Worm (Caenorhabditis elegans) whole organism, L4 larva: ENCODE data around the gene R08C7.8.

ENCODE experiments used
- D1046.2 ChIP-seq: fragments of 200-800 bp; sonication (Bioruptor generic); IDR thresholded peaks from 2 replicates; pipeline ENCODE4 v1.3.6; 2022; ENCODE audit warnings: missing genetic modification characterization, missing compliant biosample characterization
- F44E2.7 ChIP-seq: fragments of 200-800 bp; sonication (Bioruptor generic); IDR thresholded peaks from 2 replicates; pipeline ENCODE4 v2.1.2; 2022; ENCODE audit warnings: missing genetic modification characterization, missing compliant biosample characterization
- F49E8.2 ChIP-seq: sonication (generic microtip); optimal IDR thresholded peaks from 2 replicates; lab custom pipeline; 2016; ENCODE audit warnings: missing compliant biosample characterization, mild to moderate bottlenecking, missing genetic modification characterization, borderline replicate concordance
- Y105C5A.15 ChIP-seq: fragments of 200-800 bp; sonication (Bioruptor generic); IDR thresholded peaks from 2 replicates; pipeline ENCODE4 v1.3.6; 2022; ENCODE audit warnings: missing genetic modification characterization, missing compliant biosample characterization
- Y48G9A.11 ChIP-seq: fragments of 200-800 bp; sonication (Bioruptor generic); IDR thresholded peaks from 2 replicates; pipeline ENCODE4 v1.3.6; 2022; ENCODE audit warnings: missing genetic modification reagents, missing genetic modification characterization, missing compliant biosample characterization
- Y5F2A.4 ChIP-seq: fragments of 200-800 bp; sonication (Bioruptor generic); optimal IDR thresholded peaks from 2 replicates; lab custom pipeline; 2018; ENCODE audit warnings: mild to moderate bottlenecking, missing genetic modification characterization, missing compliant biosample characterization
- Y75B8A.6 ChIP-seq: fragments of 200-800 bp; sonication (Bioruptor generic); IDR thresholded peaks from 2 replicates; pipeline ENCODE4 v1.3.6; 2022; ENCODE audit warnings: missing genetic modification reagents, missing genetic modification characterization, missing compliant biosample characterization
- ZK337.2 ChIP-seq: fragments of 200-800 bp; sonication (Bioruptor generic); IDR thresholded peaks from 2 replicates; pipeline ENCODE4 v1.3.6; 2022; ENCODE audit warnings: missing genetic modification reagents, missing genetic modification characterization, missing compliant biosample characterization
- aha-1 ChIP-seq: fragments of 150-350 bp; peaks from one replicate; lab custom pipeline; 2014; ENCODE audit warnings: missing biosample characterization, missing genetic modification characterization
- aly-2 ChIP-seq: sonication (generic microtip); optimal IDR thresholded peaks from 2 replicates; lab custom pipeline; 2018; ENCODE audit warnings: missing biosample characterization, missing genetic modification characterization
- cey-2 ChIP-seq: sonication (generic microtip); optimal IDR thresholded peaks from 3 replicates; lab custom pipeline; 2017; ENCODE audit warnings: missing genetic modification characterization, mild to moderate bottlenecking, missing compliant biosample characterization, antibody characterized with exemption, borderline replicate concordance; ENCODE audit not compliant: insufficient read depth
- ctbp-1 ChIP-seq: fragments of 200-800 bp; sonication (Bioruptor generic); IDR thresholded peaks from 2 replicates; pipeline ENCODE4 v1.3.6; 2022; ENCODE audit warnings: missing genetic modification reagents, missing genetic modification characterization, missing compliant biosample characterization
- daf-16 ChIP-seq, 3 experiments: sonication (generic microtip); optimal IDR thresholded peaks; 2 replicates each; lab custom pipeline; 2016 to 2017; ENCODE audit warnings: missing genetic modification characterization in 3 of 3, missing genetic modification reagents in 3 of 3, mild to moderate bottlenecking in 2 of 3, missing compliant biosample characterization in 2 of 3, missing biosample characterization in 1 of 3, moderate library complexity in 1 of 3
- daf-19 ChIP-seq: fragments of 200-800 bp; sonication (Bioruptor generic); conservative IDR thresholded peaks from 2 replicates; pipeline ENCODE4 v1.3.6; 2022; ENCODE audit warnings: missing genetic modification characterization, missing compliant biosample characterization
- dmd-6 ChIP-seq: fragments of 200-800 bp; sonication (Bioruptor generic); IDR thresholded peaks from 2 replicates; pipeline ENCODE4 v1.3.6; 2022; ENCODE audit warnings: missing genetic modification reagents, missing genetic modification characterization, missing compliant biosample characterization
- dmd-9 ChIP-seq: fragments of 200-800 bp; sonication (Bioruptor generic); IDR thresholded peaks from 2 replicates; pipeline ENCODE4 v1.3.6; 2022; ENCODE audit warnings: missing genetic modification reagents, missing genetic modification characterization, missing compliant biosample characterization
- dve-1 ChIP-seq: sonication (generic microtip); optimal IDR thresholded peaks from 2 replicates; lab custom pipeline; 2017; ENCODE audit warnings: antibody characterized with exemption, mild to moderate bottlenecking, missing genetic modification characterization, missing compliant biosample characterization; ENCODE audit not compliant: insufficient read depth
- egl-43 ChIP-seq: fragments of 200-800 bp; sonication (Bioruptor generic); IDR thresholded peaks from 2 replicates; pipeline ENCODE4 v1.3.6; 2022; ENCODE audit warnings: missing genetic modification reagents, missing genetic modification characterization, missing compliant biosample characterization
- fkh-10 ChIP-seq: fragments of 150-350 bp; optimal IDR thresholded peaks from 2 replicates; lab custom pipeline; 2014; ENCODE audit warnings: missing biosample characterization, missing genetic modification reagents, missing genetic modification characterization
- gei-8 ChIP-seq: fragments of 200-800 bp; sonication (Bioruptor generic); optimal IDR thresholded peaks from 2 replicates; lab custom pipeline; 2018; ENCODE audit warnings: mild to moderate bottlenecking, missing genetic modification characterization, missing compliant biosample characterization
- hif-1 ChIP-seq, 2 experiments: sonication (generic microtip); optimal IDR thresholded peaks; 2 replicates each; lab custom pipeline; 2016 to 2017; ENCODE audit warnings: missing compliant biosample characterization in 2 of 2, missing genetic modification characterization in 2 of 2, missing genetic modification reagents in 2 of 2, missing genotype in 2 of 2, mild to moderate bottlenecking in 1 of 2
- hlh-11 ChIP-seq: fragments of 200-800 bp; sonication (Bioruptor generic); optimal IDR thresholded peaks from 2 replicates; lab custom pipeline; 2018; ENCODE audit warnings: mild to moderate bottlenecking, missing genetic modification characterization, missing compliant biosample characterization
- hlh-30 ChIP-seq: sonication (generic microtip); optimal IDR thresholded peaks from 2 replicates; lab custom pipeline; 2017; ENCODE audit warnings: antibody characterized with exemption, mild to moderate bottlenecking, missing genetic modification characterization, missing compliant biosample characterization; ENCODE audit not compliant: insufficient read depth
- lin-13 ChIP-seq: fragments of 150-350 bp; optimal IDR thresholded peaks from 2 replicates; lab custom pipeline; 2014; ENCODE audit warnings: missing biosample characterization, missing genetic modification reagents, missing genetic modification characterization
- lin-38 ChIP-seq: fragments of 200-800 bp; sonication (Bioruptor generic); IDR thresholded peaks from 2 replicates; pipeline ENCODE4 v1.3.6; 2022; ENCODE audit warnings: missing genetic modification reagents, missing genetic modification characterization, missing compliant biosample characterization
- lsy-2 ChIP-seq, 2 experiments: fragments of 150-350 bp in 1 of 2; sonication (generic microtip) in 1 of 2; optimal IDR thresholded peaks; 2 replicates each; lab custom pipeline; 2014 to 2017; ENCODE audit warnings: missing biosample characterization in 2 of 2, missing genetic modification characterization in 2 of 2
- mes-2 ChIP-seq: sonication (generic microtip); optimal IDR thresholded peaks from 2 replicates; lab custom pipeline; 2016; ENCODE audit warnings: missing genotype, mild to moderate bottlenecking, missing genetic modification characterization, missing compliant biosample characterization; ENCODE audit not compliant: poor library complexity, severe bottlenecking
- nhr-28 ChIP-seq: fragments of 150-350 bp; optimal IDR thresholded peaks from 2 replicates; lab custom pipeline; 2014; ENCODE audit warnings: missing biosample characterization, missing genetic modification characterization
- nhr-41 ChIP-seq: fragments of 200-800 bp; sonication (Bioruptor generic); IDR thresholded peaks from 2 replicates; pipeline ENCODE4 v1.3.6; 2022; ENCODE audit warnings: missing genetic modification reagents, missing genetic modification characterization, missing compliant biosample characterization
- nhr-48 ChIP-seq: sonication (generic microtip); optimal IDR thresholded peaks from 2 replicates; lab custom pipeline; 2016; ENCODE audit warnings: mild to moderate bottlenecking, missing genetic modification characterization, missing compliant biosample characterization
- nhr-6 ChIP-seq: fragments of 150-350 bp; optimal IDR thresholded peaks from 2 replicates; lab custom pipeline; 2014; ENCODE audit warnings: missing biosample characterization, missing genetic modification characterization
- nhr-76 ChIP-seq: fragments of 150-350 bp; optimal IDR thresholded peaks from 2 replicates; lab custom pipeline; 2014; ENCODE audit warnings: missing biosample characterization, missing genetic modification characterization
- pha-4 ChIP-seq, 2 experiments: fragments of 150-350 bp in 1 of 2; fragments of 200-800 bp in 1 of 2; sonication (Bioruptor generic) in 1 of 2; IDR thresholded peaks in 1 of 2; optimal IDR thresholded peaks in 1 of 2; 2 replicates each; pipeline versions ENCODE4 v1.3.6 to Lab custom; 2014 to 2022; ENCODE audit warnings: missing genetic modification characterization in 2 of 2, missing genetic modification reagents in 2 of 2, missing biosample characterization in 1 of 2, missing compliant biosample characterization in 1 of 2
- pqm-1 ChIP-seq: sonication (generic microtip); optimal IDR thresholded peaks from 2 replicates; lab custom pipeline; 2017; ENCODE audit warnings: missing biosample characterization, missing genetic modification characterization
- saeg-2 ChIP-seq: fragments of 200-800 bp; sonication (Bioruptor generic); IDR thresholded peaks from 2 replicates; pipeline ENCODE4 v1.3.6; 2022; ENCODE audit warnings: missing genetic modification reagents, missing genetic modification characterization, missing compliant biosample characterization
- spr-1 ChIP-seq: sonication (generic microtip); optimal IDR thresholded peaks from 2 replicates; lab custom pipeline; 2016; ENCODE audit warnings: mild to moderate bottlenecking, missing genetic modification characterization, missing compliant biosample characterization
- spr-3 ChIP-seq: fragments of 200-800 bp; sonication (Bioruptor generic); optimal IDR thresholded peaks from 2 replicates; lab custom pipeline; 2018; ENCODE audit warnings: mild to moderate bottlenecking, missing genetic modification characterization, missing compliant biosample characterization
- unc-130 ChIP-seq: sonication (generic microtip); optimal IDR thresholded peaks from 2 replicates; lab custom pipeline; 2016; ENCODE audit warnings: missing genetic modification reagents, missing genetic modification characterization, missing compliant biosample characterization
- unc-62 ChIP-seq, 3 experiments: fragments of 150-350 bp in 1 of 3; sonication (generic microtip); optimal IDR thresholded peaks in 2 of 3; peaks in 1 of 3; 1 replicate in 1 of 3; 2 replicates in 2 of 3; lab custom pipeline; 2014 to 2017; ENCODE audit warnings: missing biosample characterization in 3 of 3, missing genetic modification characterization in 3 of 3, missing genetic modification reagents in 3 of 3, missing genotype in 1 of 3
- zag-1 ChIP-seq: fragments of 150-350 bp; optimal IDR thresholded peaks from 2 replicates; lab custom pipeline; 2014; ENCODE audit warnings: missing biosample characterization, missing genetic modification characterization
- zfp-2 ChIP-seq: sonication (generic microtip); optimal IDR thresholded peaks from 2 replicates; lab custom pipeline; 2016; ENCODE audit warnings: mild to moderate bottlenecking, missing genetic modification characterization, missing compliant biosample characterization
- zip-2 ChIP-seq: fragments of 150-350 bp; optimal IDR thresholded peaks from 2 replicates; lab custom pipeline; 2014; ENCODE audit warnings: missing biosample characterization, missing genetic modification characterization
- ztf-7 ChIP-seq: fragments of 150-350 bp; optimal IDR thresholded peaks from 2 replicates; lab custom pipeline; 2014; ENCODE audit warnings: missing biosample characterization, missing genetic modification characterization

Gene R08C7.8

DNA sequence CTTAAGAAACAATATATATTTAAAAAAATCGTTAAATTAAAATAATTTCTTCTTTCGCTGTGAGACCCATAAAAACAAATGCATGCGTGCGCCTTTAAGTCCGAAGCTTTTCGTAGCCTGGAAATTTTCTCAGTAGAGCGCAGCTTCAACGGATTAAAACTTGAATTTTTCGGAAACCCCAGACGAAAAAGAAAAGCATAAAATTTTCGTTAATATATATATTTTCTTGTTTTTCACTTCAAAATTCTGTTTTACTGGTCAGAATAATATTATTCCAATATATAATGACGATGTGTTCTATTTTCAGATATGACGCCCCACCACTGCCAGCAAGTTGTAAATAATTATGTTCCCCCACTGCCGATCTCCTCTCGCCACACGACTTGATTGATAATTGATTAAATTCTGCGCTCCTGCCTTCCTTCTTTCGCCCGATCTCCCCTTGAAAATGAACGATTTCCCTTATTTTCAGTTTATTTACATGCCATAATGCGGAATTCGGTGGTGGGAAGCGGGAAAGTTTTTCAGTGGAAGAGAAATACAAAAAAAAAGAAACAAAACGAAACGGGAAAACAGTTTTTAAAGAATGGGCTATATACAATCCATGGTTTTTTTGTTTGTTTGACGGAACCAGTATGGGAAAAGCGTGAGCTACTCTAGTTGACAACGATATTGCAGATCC, 33.8 kb upstream of the R08C7.8 start (continued):
- TF ChIP-seq unc-130 (peak; percentile 44), ctbp-1 (GFP tag; lab: Robert Waterston, UW) (0 out of 2 replicates have a peak, but pooled peaks have one; percentile 48), saeg-2 (GFP tag; lab: Robert Waterston, UW) (no peak), Y48G9A.11 (GFP tag; lab: Robert Waterston, UW) (no peak), aha-1 (tag; lab: Kevin White, UChicago) (peak; percentile 30), fkh-10 (GFP tag; lab: Kevin White, UChicago) (no peak), F49E8.2 (tag; lab: Kevin White, UChicago) (no peak), zip-2 (peak; percentile 29), dve-1 (tag; lab: Kevin White, UChicago) (no peak), ztf-7 (tag; lab: Kevin White, UChicago) (no peak), nhr-48 (tag; lab: Kevin White, UChicago) (peak; percentile 51), Y105C5A.15 (GFP tag; lab: Robert Waterston, UW) (0 out of 2 replicates have a peak, but pooled peaks have one; percentile 40), daf-16 (GFP tag; optimal IDR thresholded peaks at IDR 0.05; lab: Kevin White, UChicago) (peak in 1 of 2 experiments; percentile 61), daf-16 (tag; optimal IDR thresholded peaks at IDR 0.05; lab: Kevin White, UChicago) (peak; percentile 77), Y75B8A.6 (GFP tag; lab: Robert Waterston, UW) (peak; percentile 3; the same call in 1 of the 2 replicates), pqm-1 (tag; lab: Kevin White, UChicago) (no peak), ZK337.2 (0 out of 2 replicates have a peak, but pooled peaks have one; percentile 22), nhr-76 (no peak), aly-2 (tag; lab: Kevin White, UChicago) (no peak), zag-1 (tag; lab: Kevin White, UChicago) (no peak), Y5F2A.4 (GFP tag; lab: Kevin White, UChicago) (peak; percentile 21), lsy-2 (tag; optimal IDR thresholded peaks at IDR 0.05; lab: Kevin White, UChicago) (peak; percentile 33 to 72), hif-1 (tag; optimal IDR thresholded peaks at IDR 0.05; lab: Kevin White, UChicago) (peak; percentile 26 to 65), lin-38 (GFP tag; lab: Robert Waterston, UW) (peak; percentile 65), spr-3 (no peak), daf-19 (GFP tag; lab: Robert Waterston, UW) (no peak), hlh-30 (tag; lab: Kevin White, UChicago) (peak; percentile 11), gei-8 (no peak), cey-2 (tag; lab: Kevin White, UChicago) (no peak), dmd-6 (GFP tag; lab: Robert Waterston, UW) (no peak; the same call in 1 of the 2 replicates), F44E2.7 (GFP tag; lab: Robert Waterston, UW) (no peak), dmd-9 (GFP tag; lab: Robert Waterston, UW) (no peak), zfp-2 (peak; percentile 22), pha-4 (GFP tag; IDR thresholded peaks at IDR 0.05; lab: Robert Waterston, UW) (no peak), pha-4 (tag; optimal IDR thresholded peaks at IDR 0.05; lab: Kevin White, UChicago) (peak; percentile 11), mes-2 (tag; lab: Kevin White, UChicago) (peak; percentile 12), egl-43 (0 out of 2 replicates have a peak, but pooled peaks have one; percentile 28), spr-1 (tag; lab: Kevin White, UChicago) (peak; percentile 33), hlh-11 (tag; lab: Kevin White, UChicago) (peak; percentile 49), nhr-28 (no peak), D1046.2 (GFP tag; lab: Robert Waterston, UW) (no peak), unc-62 (GFP tag; optimal IDR thresholded peaks at IDR 0.05 in 1 of 2; lab: Kevin White, UChicago) (peak in 1 of 2 experiments; percentile 63), unc-62 (tag; optimal IDR thresholded peaks at IDR 0.05; lab: Kevin White, UChicago) (no peak), nhr-41 (GFP tag; lab: Robert Waterston, UW) (no peak), lin-13 (GFP tag; lab: Kevin White, UChicago) (no peak), nhr-6 (tag; lab: Kevin White, UChicago) (peak; percentile 1)
